Worm (Caenorhabditis elegans) whole organism, early embryonic: ENCODE measurements around the gene F37A8.1.

Experiments used
- B0310.2 ChIP-seq: sonication (generic microtip); optimal IDR thresholded peaks from 2 replicates; lab custom pipeline; 2016; ENCODE audit warnings: mild to moderate bottlenecking, missing genetic modification characterization, missing compliant biosample characterization
- F13C5.2 ChIP-seq: sonication (generic microtip); optimal IDR thresholded peaks from 2 replicates; lab custom pipeline; 2017; ENCODE audit warnings: mild to moderate bottlenecking, missing genetic modification characterization, inconsistent platforms, missing compliant biosample characterization
- aly-1 ChIP-seq: sonication (generic microtip); optimal IDR thresholded peaks from 2 replicates; lab custom pipeline; 2016; ENCODE audit warnings: missing genetic modification characterization, missing compliant biosample characterization
- ama-1 ChIP-seq: fragments of 150-350 bp; optimal IDR thresholded peaks from 2 replicates; lab custom pipeline; 2014
- ceh-13 ChIP-seq: fragments of 200-800 bp; sonication (Bioruptor generic); optimal IDR thresholded peaks from 2 replicates; lab custom pipeline; 2018; ENCODE audit warnings: mild to moderate bottlenecking, missing genetic modification characterization, missing compliant biosample characterization
- ceh-36 ChIP-seq: sonication (generic microtip); optimal IDR thresholded peaks from 2 replicates; lab custom pipeline; 2016; ENCODE audit warnings: missing genetic modification characterization, inconsistent platforms, missing compliant biosample characterization
- ets-7 ChIP-seq: sonication (generic microtip); optimal IDR thresholded peaks from 2 replicates; lab custom pipeline; 2016; ENCODE audit warnings: missing genotype, missing genetic modification characterization, missing compliant biosample characterization
- flt-1 ChIP-seq: fragments of 200-800 bp; sonication (Bioruptor generic); IDR thresholded peaks from 2 replicates; pipeline ENCODE4 v1.3.6; 2022; ENCODE audit warnings: missing genetic modification characterization, missing compliant biosample characterization
- hmbx-1 ChIP-seq: sonication (generic microtip); optimal IDR thresholded peaks from 2 replicates; lab custom pipeline; 2016; ENCODE audit warnings: mild to moderate bottlenecking, missing genetic modification characterization, missing compliant biosample characterization
- hmg-4 ChIP-seq: fragments of 200-800 bp; sonication (Bioruptor generic); optimal IDR thresholded peaks from 2 replicates; lab custom pipeline; 2018; ENCODE audit warnings: mild to moderate bottlenecking, missing genetic modification characterization, missing compliant biosample characterization
- hnd-1 ChIP-seq: sonication (generic microtip); optimal IDR thresholded peaks from 2 replicates; lab custom pipeline; 2016; ENCODE audit warnings: missing genetic modification characterization, missing compliant biosample characterization
- pes-1 ChIP-seq: fragments of 200-800 bp; sonication (Bioruptor generic); IDR thresholded peaks from 2 replicates; pipeline ENCODE4 v1.3.6; 2022; ENCODE audit warnings: missing genetic modification reagents, missing genetic modification characterization, missing compliant biosample characterization
- scrt-1 ChIP-seq: fragments of 200-800 bp; sonication (Bioruptor generic); IDR thresholded peaks from 2 replicates; pipeline ENCODE4 v1.3.6; 2022; ENCODE audit warnings: missing genetic modification characterization, missing compliant biosample characterization
- sea-1 ChIP-seq: fragments of 200-800 bp; sonication (Bioruptor generic); conservative IDR thresholded peaks from 2 replicates; pipeline ENCODE4 v1.3.6; 2022; ENCODE audit warnings: missing genetic modification characterization, missing compliant biosample characterization
- tbx-11 ChIP-seq: fragments of 200-800 bp; sonication (Bioruptor generic); IDR thresholded peaks from 2 replicates; pipeline ENCODE4 v1.3.6; 2022; ENCODE audit warnings: missing genetic modification characterization, missing compliant biosample characterization
- tbx-37 ChIP-seq: fragments of 200-800 bp; sonication (Bioruptor generic); conservative IDR thresholded peaks from 2 replicates; pipeline ENCODE4 v1.3.6; 2022; ENCODE audit warnings: missing genetic modification reagents, missing genetic modification characterization, missing compliant biosample characterization
- tra-4 ChIP-seq: sonication (generic microtip); optimal IDR thresholded peaks from 2 replicates; lab custom pipeline; 2017; ENCODE audit warnings: missing genetic modification characterization, missing compliant biosample characterization

The F37A8.1 gene

DNA sequence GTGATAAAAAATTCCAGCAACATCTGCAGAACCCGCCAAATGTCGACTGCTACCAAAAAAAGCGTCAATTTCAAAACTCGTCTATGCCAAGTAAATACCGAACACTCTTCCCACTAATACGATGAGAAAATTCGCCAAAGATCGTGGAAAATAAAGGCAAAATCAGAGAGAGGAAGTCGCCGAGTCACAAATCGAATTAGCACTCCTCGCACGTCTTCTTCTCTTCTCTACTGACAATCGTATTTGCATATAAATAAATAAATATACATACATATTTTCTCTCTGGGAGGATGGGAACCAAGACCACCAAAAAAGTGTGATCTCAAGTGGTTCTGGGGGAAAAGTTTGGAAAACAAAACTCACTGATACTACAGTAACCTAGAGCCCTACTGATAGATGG lies 42.2 kb downstream of the F37A8.1 start:
- TF ChIP-seq F13C5.2: no peak
- TF ChIP-seq ama-1 (lab: Kevin White, UChicago): no peak
- TF ChIP-seq ceh-13 (GFP tag; lab: Kevin White, UChicago): no peak
- TF ChIP-seq hmg-4 (GFP tag; lab: Kevin White, UChicago): no peak
- no peak for TF ChIP-seq tbx-37
- TF ChIP-seq scrt-1 (GFP tag; lab: Robert Waterston, UW): no peak
- no peak for TF ChIP-seq sea-1
- no peak for TF ChIP-seq aly-1
- TF ChIP-seq tra-4 (tag; lab: Kevin White, UChicago): no peak
- no peak for TF ChIP-seq B0310.2 (tag; lab: Kevin White, UChicago)
- no peak for TF ChIP-seq hnd-1 (tag; lab: Kevin White, UChicago)
- no peak for TF ChIP-seq tbx-11
- TF ChIP-seq pes-1 (GFP tag; lab: Robert Waterston, UW): no peak
- TF ChIP-seq ets-7 (tag; lab: Kevin White, UChicago): no peak
- no peak for TF ChIP-seq flt-1
- no peak for TF ChIP-seq ceh-36 (tag; lab: Kevin White, UChicago)
- TF ChIP-seq hmbx-1 (tag; lab: Kevin White, UChicago): no peak

DNA sequence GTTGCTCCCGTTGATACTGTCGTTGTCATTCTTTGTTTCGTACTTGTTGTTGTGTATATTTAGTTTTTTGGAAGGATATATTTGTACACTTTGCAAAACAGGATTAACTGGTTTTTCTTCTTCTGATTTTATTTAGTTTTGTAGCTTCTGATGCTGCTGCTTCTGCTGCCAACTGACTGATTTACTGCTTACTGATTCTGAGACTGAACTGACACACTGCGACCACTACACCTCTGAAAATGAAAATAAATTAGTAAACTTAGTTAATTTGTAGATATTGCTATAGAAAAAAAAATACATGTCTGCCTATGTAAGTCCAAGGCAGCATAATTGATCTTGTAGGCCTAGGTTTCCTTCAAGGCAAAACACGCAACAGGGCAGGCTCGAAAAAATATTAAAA lies 44.5 kb downstream of the F37A8.1 start, which contains the start of gene R10E9.4:
Gene R10E9.4, minus strand, starts transcription at position 101 of the 400 bp plus-strand sequence.
- no peak for TF ChIP-seq tbx-11
- no peak for TF ChIP-seq tbx-37
- no peak for TF ChIP-seq hmbx-1 (tag; lab: Kevin White, UChicago)
- no peak for TF ChIP-seq aly-1
- no peak for TF ChIP-seq hnd-1 (tag; lab: Kevin White, UChicago)
- no peak for TF ChIP-seq ets-7 (tag; lab: Kevin White, UChicago)
- no peak for TF ChIP-seq ceh-36 (tag; lab: Kevin White, UChicago)
- no peak for TF ChIP-seq sea-1
- no peak for TF ChIP-seq ceh-13 (GFP tag; lab: Kevin White, UChicago)
- TF ChIP-seq flt-1: no peak
- no peak for TF ChIP-seq tra-4 (tag; lab: Kevin White, UChicago)
- no peak for TF ChIP-seq pes-1 (GFP tag; lab: Robert Waterston, UW)
- TF ChIP-seq B0310.2 (tag; lab: Kevin White, UChicago): no peak
- TF ChIP-seq F13C5.2: no peak
- no peak for TF ChIP-seq scrt-1 (GFP tag; lab: Robert Waterston, UW)
- no peak for TF ChIP-seq hmg-4 (GFP tag; lab: Kevin White, UChicago)
- no peak for TF ChIP-seq ama-1 (lab: Kevin White, UChicago)

DNA sequence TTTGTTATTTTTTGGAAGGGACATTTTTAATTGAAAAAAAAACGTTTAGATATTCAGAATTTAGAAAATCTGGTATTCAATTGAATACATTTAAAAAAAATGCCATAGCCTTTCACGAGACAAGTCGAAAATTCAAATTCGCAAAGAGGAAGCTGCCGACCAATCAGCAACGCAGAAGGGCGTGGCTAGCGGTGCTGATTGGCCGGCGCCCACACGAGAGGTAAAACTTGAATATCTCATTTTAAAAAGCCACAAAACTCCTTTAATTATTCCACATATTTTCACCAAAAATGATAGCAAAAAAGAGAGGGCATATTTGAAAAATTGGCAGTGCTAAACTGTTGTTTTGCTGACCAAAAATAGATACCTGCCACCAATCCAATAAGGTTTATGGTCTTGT lies 46.3 kb downstream of the F37A8.1 start:
- no peak for TF ChIP-seq hnd-1 (tag; lab: Kevin White, UChicago)
- TF ChIP-seq aly-1: no peak
- no peak for TF ChIP-seq ets-7 (tag; lab: Kevin White, UChicago)

DNA sequence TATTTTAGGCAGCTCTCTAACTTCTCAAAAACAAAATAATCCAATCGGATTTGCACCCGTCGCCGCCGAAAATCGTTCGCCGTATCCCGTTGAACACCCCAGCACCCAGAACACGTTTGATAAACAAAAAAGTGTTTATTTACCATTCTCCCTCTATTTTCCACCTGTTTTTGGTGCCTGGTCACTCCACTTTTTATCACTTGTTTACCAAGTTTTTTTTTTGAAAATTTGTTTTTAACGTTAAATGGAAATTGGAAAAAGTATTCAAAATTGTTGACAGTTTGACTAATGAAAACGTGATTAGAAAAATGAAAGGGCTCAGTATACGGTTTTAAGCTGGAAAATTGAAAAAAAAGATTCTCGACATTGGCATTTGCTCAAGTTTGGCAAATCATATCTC lies 46.8 kb downstream of the F37A8.1 start:
- TF ChIP-seq B0310.2 (tag; lab: Kevin White, UChicago): no peak
- TF ChIP-seq tbx-11: no peak
- TF ChIP-seq hmg-4 (GFP tag; lab: Kevin White, UChicago): no peak
- no peak for TF ChIP-seq hnd-1 (tag; lab: Kevin White, UChicago)
- TF ChIP-seq flt-1: no peak
- no peak for TF ChIP-seq ama-1 (lab: Kevin White, UChicago)

ce11 chrIII:3976291-3976690 lies 48.1 kb downstream of the F37A8.1 start, which contains the start of gene msi-1:
Gene msi-1 (minus strand): TSS chrIII:3976391.
- TF ChIP-seq scrt-1 (GFP tag; lab: Robert Waterston, UW) (no peak), ceh-13 (GFP tag; lab: Kevin White, UChicago) (no peak), ceh-36 (tag; lab: Kevin White, UChicago) (no peak), hmbx-1 (tag; lab: Kevin White, UChicago) (no peak), tbx-11 (no peak), ets-7 (tag; lab: Kevin White, UChicago) (no peak), F13C5.2 (no peak), hnd-1 (tag; lab: Kevin White, UChicago) (no peak), tra-4 (tag; lab: Kevin White, UChicago) (no peak), aly-1 (no peak), hmg-4 (GFP tag; lab: Kevin White, UChicago) (no peak), sea-1 (no peak), flt-1 (no peak), B0310.2 (tag; lab: Kevin White, UChicago) (no peak), pes-1 (GFP tag; lab: Robert Waterston, UW) (no peak), ama-1 (lab: Kevin White, UChicago) (no peak), tbx-37 (no peak)

ce11 chrIII:3976992-3977391 lies 48.8 kb downstream of the F37A8.1 start:
- TF ChIP-seq pes-1 (GFP tag; lab: Robert Waterston, UW) (no peak), B0310.2 (tag; lab: Kevin White, UChicago) (no peak), flt-1 (no peak), hmg-4 (GFP tag; lab: Kevin White, UChicago) (no peak)

DNA sequence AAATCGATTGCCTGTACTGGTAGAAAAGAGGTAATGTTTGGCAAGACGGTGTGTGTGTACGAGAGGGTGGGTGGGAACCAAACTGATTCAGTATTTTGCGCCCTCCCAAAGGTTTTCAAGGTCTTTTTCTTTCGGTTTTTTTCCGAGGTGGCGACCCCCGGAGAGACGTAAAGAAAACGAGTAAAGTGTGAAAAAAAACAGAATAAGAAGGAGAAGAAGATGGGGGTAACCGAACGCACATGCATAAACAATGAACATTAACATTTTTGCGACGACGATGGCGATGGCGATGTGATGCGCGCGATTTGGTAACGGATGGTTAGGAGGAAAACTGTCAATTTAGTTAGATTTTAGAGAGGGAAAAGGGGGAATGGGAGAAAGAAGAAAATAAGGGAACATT lies 50.2 kb downstream of the F37A8.1 start:
- no peak for TF ChIP-seq tbx-37
- TF ChIP-seq tra-4 (tag; lab: Kevin White, UChicago): no peak
- TF ChIP-seq B0310.2 (tag; lab: Kevin White, UChicago): no peak
- TF ChIP-seq F13C5.2: no peak
- TF ChIP-seq pes-1 (GFP tag; lab: Robert Waterston, UW): no peak
- TF ChIP-seq scrt-1 (GFP tag; lab: Robert Waterston, UW): no peak
- TF ChIP-seq ceh-36 (tag; lab: Kevin White, UChicago): no peak
- TF ChIP-seq sea-1: no peak
